Worm (Caenorhabditis elegans) whole organism, L1 larva: ENCODE results near the gene map-1.

Source experiments
- dpl-1 ChIP-seq, 3 experiments: fragments of 150-350 bp in 2 of 3; sonication (generic microtip) in 1 of 3; optimal IDR thresholded peaks; 2 replicates each; lab custom pipeline; 2014 to 2017; ENCODE audit warnings: missing biosample characterization in 3 of 3, missing genetic modification characterization in 3 of 3, missing genetic modification reagents in 3 of 3
- elt-2 ChIP-seq: sonication (generic microtip); optimal IDR thresholded peaks from 2 replicates; lab custom pipeline; 2016; ENCODE audit warnings: missing genetic modification characterization, mild to moderate bottlenecking, inconsistent platforms, missing compliant biosample characterization, missing genetic modification reagents
- fkh-10 ChIP-seq: sonication (generic microtip); optimal IDR thresholded peaks from 2 replicates; lab custom pipeline; 2017; ENCODE audit warnings: missing biosample characterization, missing genetic modification reagents, missing genetic modification characterization
- fkh-4 ChIP-seq: sonication (generic microtip); optimal IDR thresholded peaks from 2 replicates; lab custom pipeline; 2016; ENCODE audit warnings: missing compliant biosample characterization, missing genetic modification characterization, borderline replicate concordance
- lin-35 ChIP-seq, 2 experiments: fragments of 150-350 bp; optimal IDR thresholded peaks; 2 replicates each; lab custom pipeline; 2014; ENCODE audit warnings: missing biosample characterization in 2 of 2, missing genetic modification characterization in 2 of 2, missing genetic modification reagents in 2 of 2
- mef-2 ChIP-seq: fragments of 150-350 bp; optimal IDR thresholded peaks from 2 replicates; lab custom pipeline; 2014; ENCODE audit warnings: missing biosample characterization, missing genetic modification characterization
- nhr-12 ChIP-seq: sonication (generic microtip); optimal IDR thresholded peaks from 2 replicates; lab custom pipeline; 2017; ENCODE audit warnings: missing biosample characterization, missing genetic modification characterization
- nhr-237 ChIP-seq: fragments of 150-350 bp; optimal IDR thresholded peaks from 2 replicates; lab custom pipeline; 2014; ENCODE audit warnings: missing biosample characterization, missing genetic modification characterization
- nhr-28 ChIP-seq: fragments of 150-350 bp; optimal IDR thresholded peaks from 2 replicates; lab custom pipeline; 2014; ENCODE audit warnings: missing biosample characterization, missing genetic modification characterization
- nhr-77 ChIP-seq: fragments of 150-350 bp; optimal IDR thresholded peaks from 2 replicates; lab custom pipeline; 2014; ENCODE audit warnings: missing biosample characterization, missing genetic modification characterization
- nhr-90 ChIP-seq: sonication (generic microtip); optimal IDR thresholded peaks from 2 replicates; lab custom pipeline; 2016; ENCODE audit warnings: mild to moderate bottlenecking, missing genetic modification characterization, missing compliant biosample characterization; ENCODE audit not compliant: poor library complexity
- snpc-4 ChIP-seq: fragments of 150-350 bp; optimal IDR thresholded peaks from 2 replicates; lab custom pipeline; 2014; ENCODE audit warnings: missing biosample characterization, missing genetic modification characterization
- unc-130 ChIP-seq: fragments of 150-350 bp; optimal IDR thresholded peaks from 2 replicates; lab custom pipeline; 2017; ENCODE audit warnings: missing biosample characterization, missing genetic modification characterization, inconsistent platforms
- zag-1 ChIP-seq: fragments of 150-350 bp; optimal IDR thresholded peaks from 2 replicates; lab custom pipeline; 2014; ENCODE audit warnings: missing biosample characterization, missing genetic modification characterization

DNA sequence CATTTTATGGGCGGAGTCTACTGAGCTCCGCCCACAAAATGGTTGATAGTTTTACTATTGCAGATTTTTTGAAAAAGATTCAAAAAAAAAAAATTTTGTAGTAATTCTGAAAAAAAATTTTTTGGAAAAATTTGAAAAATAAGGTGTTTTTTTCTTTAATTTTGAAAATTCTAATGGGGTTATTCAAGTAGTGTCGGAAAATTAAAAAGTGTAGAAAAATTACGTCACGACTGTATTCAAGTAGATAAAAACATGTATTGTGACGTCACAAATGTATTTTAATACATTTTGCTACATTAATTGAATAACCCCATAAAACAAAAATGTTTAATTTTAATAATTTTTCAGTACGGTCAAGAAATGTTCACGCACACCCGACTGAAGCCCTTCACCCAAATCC, 46.6 kb upstream of the map-1 start:
- no peak for TF ChIP-seq nhr-12 (tag; lab: Kevin White, UChicago)
- TF ChIP-seq nhr-77 (tag; lab: Kevin White, UChicago): no peak
- no peak for TF ChIP-seq nhr-237 (tag; lab: Kevin White, UChicago)
- TF ChIP-seq dpl-1 (GFP tag; optimal IDR thresholded peaks at IDR 0.05; lab: Kevin White, UChicago): no peak
- TF ChIP-seq fkh-10 (GFP tag; lab: Kevin White, UChicago): no peak
- TF ChIP-seq mef-2: no peak
- TF ChIP-seq nhr-90 (tag; lab: Kevin White, UChicago): no peak
- TF ChIP-seq snpc-4 (tag; lab: Kevin White, UChicago): no peak
- no peak for TF ChIP-seq fkh-4 (tag; lab: Kevin White, UChicago)
- no peak for TF ChIP-seq nhr-28
- no peak for TF ChIP-seq zag-1 (tag; lab: Kevin White, UChicago)
- no peak for TF ChIP-seq elt-2 (tag; lab: Kevin White, UChicago)
- TF ChIP-seq lin-35 (GFP tag; optimal IDR thresholded peaks at IDR 0.05; lab: Kevin White, UChicago): no peak
- TF ChIP-seq unc-130 (tag; lab: Kevin White, UChicago): no peak
